Fruit fly (Drosophila melanogaster): ENCODE measurements around the gene TrpRS-m.

The TrpRS-m gene

dm6 chr3L:17846982-17847355 lies 2.6 kb upstream of the TrpRS-m start (continued):
- TF ChIP-seq row (GFP tag; IDR thresholded peaks at IDR 0.05), result peak; percentile 67
- no peak for TF ChIP-seq Nf-YA (GFP tag; IDR thresholded peaks at IDR 0.05)
- no peak for TF ChIP-seq CG3065 (GFP tag; optimal IDR thresholded peaks at IDR 0.05)
- peak; percentile 95 for TF ChIP-seq MESR4 (GFP tag; optimal IDR thresholded peaks at IDR 0.05)
- TF ChIP-seq shn (GFP tag; optimal IDR thresholded peaks at IDR 0.05), result peak; percentile 10
- no peak for TF ChIP-seq CG9727 (GFP tag; optimal IDR thresholded peaks at IDR 0.05)
- TF ChIP-seq Vsx1 (GFP tag; optimal IDR thresholded peaks at IDR 0.05), result no peak
- peak; percentile 16 for TF ChIP-seq zfh2 (GFP tag; optimal IDR thresholded peaks at IDR 0.05)
- TF ChIP-seq Asciz (GFP tag; optimal IDR thresholded peaks at IDR 0.05), result no peak
- no peak for TF ChIP-seq CG1529 (GFP tag; optimal IDR thresholded peaks at IDR 0.05)
- no peak for TF ChIP-seq CG2120 (GFP tag; optimal IDR thresholded peaks at IDR 0.05)
- no peak for TF ChIP-seq CG12299 (tag; optimal IDR thresholded peaks at IDR 0.05)
- TF ChIP-seq mld (GFP tag; IDR thresholded peaks at IDR 0.05; ENCODE audit: partially characterized antibody), result peak; percentile 66; the same call in 1 of the 3 replicates
- TF ChIP-seq Dref (GFP tag; IDR thresholded peaks at IDR 0.05), result peak; percentile 74

- TF ChIP-seq tll (GFP tag; optimal IDR thresholded peaks at IDR 0.05) (peak in 1 of 2 experiments; percentile 6), Ptx1 (GFP tag; IDR thresholded peaks at IDR 0.05) (peak; percentile 60), disco-r (GFP tag; optimal IDR thresholded peaks at IDR 0.05) (no peak), HLH54F (GFP tag; optimal IDR thresholded peaks at IDR 0.05) (peak; percentile 43), tgo (GFP tag; IDR thresholded peaks at IDR 0.05) (peak; percentile 60; the same call in 2 of the 3 replicates), en (GFP tag; optimal IDR thresholded peaks at IDR 0.05) (peak; percentile 24), Rx (GFP tag; IDR thresholded peaks at IDR 0.05) (peak; percentile 65), CG2116 (GFP tag; optimal IDR thresholded peaks at IDR 0.05) (peak; percentile 32), CG11504 (tag; optimal IDR thresholded peaks at IDR 0.05) (peak; percentile 90), CG31365 (tag; optimal IDR thresholded peaks at IDR 0.05) (peak; percentile 43), CG16863 (GFP tag; optimal IDR thresholded peaks at IDR 0.05) (no peak), CG11398 (GFP tag; optimal IDR thresholded peaks at IDR 0.05) (no peak), CG13894 (tag; optimal IDR thresholded peaks at IDR 0.05) (peak; percentile 40), CG4328 (GFP tag; optimal IDR thresholded peaks at IDR 0.05) (peak; percentile 73), HHEX (GFP tag; optimal IDR thresholded peaks at IDR 0.05) (peak; percentile 66), Hsf (GFP tag; optimal IDR thresholded peaks at IDR 0.05) (peak; percentile 56), ac (GFP tag; optimal IDR thresholded peaks at IDR 0.05) (no peak), CG3995 (GFP tag; optimal IDR thresholded peaks at IDR 0.05) (no peak), CG15514 (GFP tag; optimal IDR thresholded peaks at IDR 0.05) (peak; percentile 30), nerfin-1 (tag; optimal IDR thresholded peaks at IDR 0.05) (peak; percentile 83), CG14710 (tag; optimal IDR thresholded peaks at IDR 0.05) (peak; percentile 92), maf-S (GFP tag; optimal IDR thresholded peaks at IDR 0.05) (peak; percentile 42), TFAM (GFP tag; optimal IDR thresholded peaks at IDR 0.05) (no peak), CG14050 (GFP tag; IDR thresholded peaks at IDR 0.05) (peak; percentile 29; the same call in 2 of the 3 replicates), fd3F (GFP tag; optimal IDR thresholded peaks at IDR 0.05) (peak; percentile 67), dmrt11E (tag; optimal IDR thresholded peaks at IDR 0.05) (peak; percentile 77), Chrac-16 (GFP tag; optimal IDR thresholded peaks at IDR 0.05) (peak; percentile 64), CG4854 (GFP tag; optimal IDR thresholded peaks at IDR 0.05) (no peak), Bteb2 (GFP tag; optimal IDR thresholded peaks at IDR 0.05) (peak; percentile 15), pb (GFP tag; optimal IDR thresholded peaks at IDR 0.05) (no peak), Doc2 (GFP tag; IDR thresholded peaks at IDR 0.05) (no peak), peb (GFP tag; IDR thresholded peaks at IDR 0.05) (0 out of 2 replicates have a peak, but pooled peaks have one; percentile 39), Xrp1 (GFP tag; IDR thresholded peaks at IDR 0.05) (peak; percentile 63), E2f2 (GFP tag; IDR thresholded peaks at IDR 0.05) (peak; percentile 37; the same call in 1 of the 2 replicates), CG11695 (GFP tag; IDR thresholded peaks at IDR 0.05) (peak; percentile 44; the same call in 1 of the 3 replicates)
Measured at dm6 chr3L:17856655-17857479, 7.3 kb downstream of the TrpRS-m start, which contains the start of gene CG5535. Gene CG5535 (minus strand): TSS chr3L:17856794.
